Worm (Caenorhabditis elegans) whole organism, L1 larva: ENCODE data around the gene T01G6.1.
A peak's percentile ranks its signal among the peaks of the same experiment; 100 is the strongest.

Experiments
- alr-1 ChIP-seq: fragments of 200-800 bp; sonication (Bioruptor generic); optimal IDR thresholded peaks from 2 replicates; lab custom pipeline; 2018; ENCODE audit warnings: borderline replicate concordance, mild to moderate bottlenecking, missing genetic modification characterization, missing compliant biosample characterization
- efl-1 ChIP-seq, 4 experiments: fragments of 150-350 bp; optimal IDR thresholded peaks in 3 of 4; peaks in 1 of 4; 1 replicate in 1 of 4; 2 replicates in 3 of 4; lab custom pipeline; 2014; ENCODE audit warnings: missing biosample characterization in 2 of 4, missing genetic modification characterization in 2 of 4, missing genetic modification reagents in 2 of 4
- hpl-2 ChIP-seq: fragments of 150-350 bp; optimal IDR thresholded peaks from 2 replicates; lab custom pipeline; 2014; ENCODE audit warnings: missing biosample characterization, missing genetic modification reagents, missing genetic modification characterization
- irx-1 ChIP-seq: sonication (generic microtip); optimal IDR thresholded peaks from 2 replicates; lab custom pipeline; 2016; ENCODE audit warnings: missing genetic modification characterization, missing compliant biosample characterization
- lin-13 ChIP-seq: fragments of 150-350 bp; optimal IDR thresholded peaks from 2 replicates; lab custom pipeline; 2014; ENCODE audit warnings: missing biosample characterization, missing genetic modification reagents, missing genetic modification characterization
- mdl-1 ChIP-seq, 2 experiments: fragments of 150-350 bp; optimal IDR thresholded peaks; 2 replicates each; lab custom pipeline; 2014 to 2017; ENCODE audit warnings: missing biosample characterization in 2 of 2, missing genetic modification characterization in 2 of 2, inconsistent platforms in 1 of 2
- nhr-77 ChIP-seq: fragments of 150-350 bp; optimal IDR thresholded peaks from 2 replicates; lab custom pipeline; 2014; ENCODE audit warnings: missing biosample characterization, missing genetic modification characterization
- pqm-1 ChIP-seq: sonication (generic microtip); optimal IDR thresholded peaks from 3 replicates; lab custom pipeline; 2017; ENCODE audit warnings: missing biosample characterization, missing genetic modification characterization
- skn-1 ChIP-seq: fragments of 150-350 bp; optimal IDR thresholded peaks from 2 replicates; lab custom pipeline; 2014; ENCODE audit warnings: missing biosample characterization, missing genetic modification characterization
- tbx-2 ChIP-seq: sonication (generic microtip); optimal IDR thresholded peaks from 2 replicates; lab custom pipeline; 2016; ENCODE audit warnings: missing genetic modification characterization, missing compliant biosample characterization
- unc-130 ChIP-seq: fragments of 150-350 bp; optimal IDR thresholded peaks from 2 replicates; lab custom pipeline; 2017; ENCODE audit warnings: missing biosample characterization, missing genetic modification characterization, inconsistent platforms
- unc-62 ChIP-seq: fragments of 150-350 bp; optimal IDR thresholded peaks from 2 replicates; lab custom pipeline; 2014; ENCODE audit warnings: missing biosample characterization, missing genetic modification reagents, missing genetic modification characterization
- zag-1 ChIP-seq: fragments of 150-350 bp; optimal IDR thresholded peaks from 2 replicates; lab custom pipeline; 2014; ENCODE audit warnings: missing biosample characterization, missing genetic modification characterization

DNA sequence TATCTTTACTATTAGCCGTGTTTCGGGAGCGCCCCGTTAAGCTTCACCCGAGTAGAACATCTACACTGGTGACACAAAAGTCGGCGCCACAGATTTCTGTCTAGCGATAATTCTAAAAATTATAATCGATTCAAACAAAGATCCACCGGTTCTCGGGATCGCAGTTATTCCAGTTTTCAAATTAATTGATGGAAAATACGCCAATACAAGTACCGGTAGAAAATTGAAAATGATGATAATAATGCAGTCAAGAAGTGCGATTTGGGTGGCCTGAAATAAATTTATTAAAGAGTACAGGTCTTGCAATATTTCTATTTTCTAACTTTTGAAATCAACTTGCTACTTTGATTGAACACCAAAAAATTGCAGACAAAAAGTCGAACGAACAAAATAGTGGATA, 30.0 kb upstream of the T01G6.1 start:
- no peak for TF ChIP-seq nhr-77 (tag; lab: Kevin White, UChicago)
- no peak for TF ChIP-seq alr-1
- no peak for TF ChIP-seq zag-1
- TF ChIP-seq tbx-2 = no peak
- TF ChIP-seq hpl-2 (GFP tag; lab: Kevin White, UChicago) = no peak
- no peak for TF ChIP-seq efl-1 (optimal IDR thresholded peaks at IDR 0.05; lab: Kevin White, UChicago)
- TF ChIP-seq efl-1 (GFP tag; optimal IDR thresholded peaks at IDR 0.05 in 1 of 2; lab: Kevin White, UChicago) = peak in 1 of 2 experiments; percentile 85
- TF ChIP-seq skn-1 (tag; lab: Kevin White, UChicago) = no peak
- no peak for TF ChIP-seq lin-13
- TF ChIP-seq irx-1 (tag; lab: Kevin White, UChicago) = no peak
- no peak for TF ChIP-seq unc-62 (GFP tag; lab: Kevin White, UChicago)
- TF ChIP-seq pqm-1 (tag; lab: Kevin White, UChicago) = no peak
- TF ChIP-seq unc-130 (tag; lab: Kevin White, UChicago) = no peak
- TF ChIP-seq mdl-1 (tag; optimal IDR thresholded peaks at IDR 0.05; lab: Kevin White, UChicago) = no peak
